Worm (Caenorhabditis elegans) whole organism, midembryonic: Measurements from ENCODE around the gene T23F11.11.

Experiments used
- T22C8.4 ChIP-seq: fragments of 200-800 bp; sonication (Bioruptor generic); IDR thresholded peaks from 2 replicates; pipeline ENCODE4 v1.3.6; 2022; ENCODE audit warnings: missing genetic modification characterization, missing compliant biosample characterization
- cog-1 ChIP-seq: sonication (generic microtip); optimal IDR thresholded peaks from 2 replicates; lab custom pipeline; 2016; ENCODE audit warnings: missing genetic modification characterization, missing compliant biosample characterization
- flt-1 ChIP-seq: fragments of 200-800 bp; sonication (Bioruptor generic); IDR thresholded peaks from 2 replicates; pipeline ENCODE4 v1.3.6; 2022; ENCODE audit warnings: missing genetic modification characterization, missing compliant biosample characterization
- klf-2 ChIP-seq: fragments of 200-800 bp; sonication (Bioruptor generic); conservative IDR thresholded peaks from 2 replicates; pipeline ENCODE4 v1.3.6; 2022; ENCODE audit warnings: missing genetic modification reagents, missing genetic modification characterization, missing compliant biosample characterization
- med-1 ChIP-seq: sonication (generic microtip); optimal IDR thresholded peaks from 2 replicates; lab custom pipeline; 2017; ENCODE audit warnings: missing genetic modification characterization, mild to moderate bottlenecking, missing compliant biosample characterization, antibody characterized with exemption, missing genetic modification reagents; ENCODE audit not compliant: insufficient read depth
- ref-1 ChIP-seq: fragments of 200-800 bp; sonication (Bioruptor generic); conservative IDR thresholded peaks from 2 replicates; pipeline ENCODE4 v1.3.6; 2022; ENCODE audit warnings: missing genetic modification reagents, missing genetic modification characterization, missing compliant biosample characterization
- tab-1 ChIP-seq: fragments of 200-800 bp; sonication (Bioruptor generic); IDR thresholded peaks from 2 replicates; pipeline ENCODE4 v1.3.6; 2022; ENCODE audit warnings: missing genetic modification characterization, missing compliant biosample characterization
- ztf-23 ChIP-seq: fragments of 200-800 bp; sonication (Bioruptor generic); IDR thresholded peaks from 2 replicates; pipeline ENCODE4 v1.3.6; 2022; ENCODE audit warnings: missing genetic modification reagents, missing genetic modification characterization, missing compliant biosample characterization
- ztf-29 ChIP-seq: fragments of 200-800 bp; sonication (Bioruptor generic); IDR thresholded peaks from 2 replicates; pipeline ENCODE4 v1.3.6; 2022; ENCODE audit warnings: missing genetic modification reagents, missing genetic modification characterization, missing compliant biosample characterization

Gene T23F11.11

ce11 chrIII:4653374-4653773 lies 18.0 kb downstream of the T23F11.11 start:
- TF ChIP-seq tab-1 (GFP tag; lab: Robert Waterston, UW) (no peak), ztf-29 (GFP tag; lab: Robert Waterston, UW) (no peak), ztf-23 (no peak), klf-2 (GFP tag; lab: Robert Waterston, UW) (no peak), med-1 (GFP tag; lab: Kevin White, UChicago) (no peak), cog-1 (tag; lab: Kevin White, UChicago) (no peak), flt-1 (no peak), T22C8.4 (GFP tag; lab: Robert Waterston, UW) (no peak), ref-1 (GFP tag; lab: Robert Waterston, UW) (no peak)

ce11 chrIII:4649811-4650544 lies 21.4 kb downstream of the T23F11.11 start, which contains the start of gene ppm-2:
ppm-2 (plus strand) TSS chrIII:4650494.
- no peak for TF ChIP-seq T22C8.4 (GFP tag; lab: Robert Waterston, UW)
- TF ChIP-seq med-1 (GFP tag; lab: Kevin White, UChicago): no peak
- no peak for TF ChIP-seq ztf-23
- TF ChIP-seq klf-2 (GFP tag; lab: Robert Waterston, UW): no peak
- no peak for TF ChIP-seq flt-1

ce11 chrIII:4649363-4649768 lies 22.0 kb downstream of the T23F11.11 start:
- TF ChIP-seq ztf-29 (GFP tag; lab: Robert Waterston, UW) (no peak), ref-1 (GFP tag; lab: Robert Waterston, UW) (no peak), tab-1 (GFP tag; lab: Robert Waterston, UW) (no peak), cog-1 (tag; lab: Kevin White, UChicago) (peak; percentile 83), med-1 (GFP tag; lab: Kevin White, UChicago) (no peak), T22C8.4 (GFP tag; lab: Robert Waterston, UW) (peak; percentile 93), klf-2 (GFP tag; lab: Robert Waterston, UW) (no peak), flt-1 (no peak), ztf-23 (0 out of 2 replicates have a peak, but pooled peaks have one; percentile 26)

- TF ChIP-seq med-1 (GFP tag; lab: Kevin White, UChicago): no peak
- TF ChIP-seq flt-1: no peak
- no peak for TF ChIP-seq ztf-23
- no peak for TF ChIP-seq ref-1 (GFP tag; lab: Robert Waterston, UW)
- no peak for TF ChIP-seq T22C8.4 (GFP tag; lab: Robert Waterston, UW)
- TF ChIP-seq klf-2 (GFP tag; lab: Robert Waterston, UW): no peak
- TF ChIP-seq cog-1 (tag; lab: Kevin White, UChicago): no peak
- TF ChIP-seq tab-1 (GFP tag; lab: Robert Waterston, UW): no peak
- TF ChIP-seq ztf-29 (GFP tag; lab: Robert Waterston, UW): no peak
Measured at ce11 chrIII:4647878-4648277, 23.5 kb downstream of the T23F11.11 start, which contains the start of gene T23F11.6. T23F11.6 (minus strand) TSS chrIII:4647922.

- TF ChIP-seq ref-1 (GFP tag; lab: Robert Waterston, UW): no peak
- no peak for TF ChIP-seq ztf-23
- no peak for TF ChIP-seq flt-1
- no peak for TF ChIP-seq T22C8.4 (GFP tag; lab: Robert Waterston, UW)
- TF ChIP-seq tab-1 (GFP tag; lab: Robert Waterston, UW): no peak
Measured at ce11 chrIII:4647341-4647740, 24.1 kb downstream of the T23F11.11 start.

ce11 chrIII:4646246-4646645 lies 25.1 kb downstream of the T23F11.11 start, which contains the start of gene pqn-29:
pqn-29 (minus strand) TSS chrIII:4646346.
- TF ChIP-seq klf-2 (GFP tag; lab: Robert Waterston, UW) (no peak), cog-1 (tag; lab: Kevin White, UChicago) (no peak), ref-1 (GFP tag; lab: Robert Waterston, UW) (no peak), flt-1 (no peak), ztf-23 (no peak), tab-1 (GFP tag; lab: Robert Waterston, UW) (no peak), T22C8.4 (GFP tag; lab: Robert Waterston, UW) (no peak), med-1 (GFP tag; lab: Kevin White, UChicago) (no peak), ztf-29 (GFP tag; lab: Robert Waterston, UW) (no peak)

ce11 chrIII:4643262-4643661 lies 28.1 kb downstream of the T23F11.11 start, which contains the start of gene pfas-1:
pfas-1 (minus strand) TSS chrIII:4643310.
- TF ChIP-seq klf-2 (GFP tag; lab: Robert Waterston, UW) (no peak), cog-1 (tag; lab: Kevin White, UChicago) (no peak), ztf-23 (no peak), T22C8.4 (GFP tag; lab: Robert Waterston, UW) (no peak), med-1 (GFP tag; lab: Kevin White, UChicago) (no peak), ztf-29 (GFP tag; lab: Robert Waterston, UW) (no peak), ref-1 (GFP tag; lab: Robert Waterston, UW) (no peak), tab-1 (GFP tag; lab: Robert Waterston, UW) (no peak), flt-1 (no peak)

- TF ChIP-seq ref-1 (GFP tag; lab: Robert Waterston, UW): no peak
- TF ChIP-seq ztf-23: no peak
- no peak for TF ChIP-seq tab-1 (GFP tag; lab: Robert Waterston, UW)
- TF ChIP-seq flt-1: no peak
- TF ChIP-seq klf-2 (GFP tag; lab: Robert Waterston, UW): no peak
- TF ChIP-seq med-1 (GFP tag; lab: Kevin White, UChicago): no peak
- no peak for TF ChIP-seq T22C8.4 (GFP tag; lab: Robert Waterston, UW)
- no peak for TF ChIP-seq ztf-29 (GFP tag; lab: Robert Waterston, UW)
- no peak for TF ChIP-seq cog-1 (tag; lab: Kevin White, UChicago)
Measured at ce11 chrIII:4634947-4635346, 36.4 kb downstream of the T23F11.11 start, which contains the start of gene clec-153. clec-153 (plus strand) TSS chrIII:4635247.

ce11 chrIII:4628165-4628564 lies 43.2 kb downstream of the T23F11.11 start, which contains the start of gene clec-151:
clec-151 (plus strand) TSS chrIII:4628465.
- no peak for TF ChIP-seq flt-1
